Fruit fly (Drosophila melanogaster) whole organism, prepupa: Measurements from ENCODE around the gene ewg.
A peak's percentile ranks its signal among the peaks of the same experiment; 100 is the strongest.

Experiments used
- CG16779 ChIP-seq: fragments of 200-800 bp; sonication (Bioruptor generic); optimal IDR thresholded peaks from 3 replicates; lab custom pipeline; 2017; ENCODE audit warnings: missing biosample characterization, mild to moderate bottlenecking, missing genetic modification characterization
- CG7368 ChIP-seq: fragments of 200-800 bp; sonication (Bioruptor generic); optimal IDR thresholded peaks from 3 replicates; lab custom pipeline; 2016; ENCODE audit warnings: missing biosample characterization, missing genetic modification characterization
- CG8119 ChIP-seq: fragments of 200-800 bp; sonication (Bioruptor generic); IDR thresholded peaks from 3 replicates; pipeline ENCODE4 v1.3.6; 2022; ENCODE audit warnings: missing biosample characterization, missing genetic modification characterization
- Hr39 ChIP-seq: fragments of 200-800 bp; sonication (Bioruptor generic); optimal IDR thresholded peaks from 2 replicates; lab custom pipeline; 2016; ENCODE audit warnings: missing biosample characterization, missing genetic modification characterization
- dac ChIP-seq: fragments of 200-800 bp; sonication (Bioruptor generic); optimal IDR thresholded peaks from 2 replicates; lab custom pipeline; 2017; ENCODE audit warnings: missing biosample characterization, mild to moderate bottlenecking, missing genetic modification characterization
- salr ChIP-seq, 2 experiments: fragments of 200-800 bp; sonication (Bioruptor generic); optimal IDR thresholded peaks; 3 replicates each; lab custom pipeline; 2016 to 2018; ENCODE audit warnings: missing biosample characterization in 2 of 2, missing genetic modification characterization in 2 of 2, mild to moderate bottlenecking in 1 of 2
- ss ChIP-seq, 2 experiments: fragments of 200-800 bp; sonication (Bioruptor generic); optimal IDR thresholded peaks; 2 replicates in 1 of 2; 3 replicates in 1 of 2; lab custom pipeline; 2017 to 2018; ENCODE audit warnings: mild to moderate bottlenecking in 2 of 2, missing biosample characterization in 2 of 2, missing genetic modification characterization in 2 of 2, moderate library complexity in 1 of 2

- TF ChIP-seq dac (no peak), CG8119 (no peak), ss (GFP tag; optimal IDR thresholded peaks at IDR 0.05; lab: Kevin White, UChicago) (peak in 1 of 2 experiments; percentile 47), Hr39 (GFP tag; lab: Kevin White, UChicago) (no peak), CG7368 (GFP tag; lab: Kevin White, UChicago) (no peak), CG16779 (tag; lab: Kevin White, UChicago) (no peak), salr (GFP tag; optimal IDR thresholded peaks at IDR 0.05; lab: Kevin White, UChicago) (no peak)
Measured at dm6 chrX:245802-246201, 33.7 kb downstream of the ewg start, which contains the start of the genes CG3038 and G9a.
